Worm (Caenorhabditis elegans): ENCODE measurements around the gene frm-2.

DNA sequence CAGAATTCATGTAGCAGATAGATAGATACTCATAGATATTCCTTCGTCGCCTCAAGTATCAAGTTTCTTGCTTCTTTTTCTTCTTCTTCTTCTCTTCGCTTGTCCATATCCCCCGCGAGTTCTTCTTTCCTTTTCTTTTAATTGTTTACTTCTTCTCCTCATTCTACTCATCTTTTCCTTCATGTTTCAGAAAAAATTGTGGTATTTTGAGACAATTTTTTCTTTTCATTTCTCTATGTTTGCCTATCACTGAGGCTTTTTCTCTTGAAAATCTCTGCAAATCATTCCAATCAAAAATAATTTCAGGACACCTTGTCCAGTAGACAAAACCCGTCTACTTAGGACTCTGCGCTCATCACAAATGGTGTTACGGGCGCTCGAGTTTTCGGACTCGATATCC, 11.0 kb upstream of the frm-2 start, which contains the start of gene T04C9.1:
- TF ChIP-seq ztf-11 (tag; optimal IDR thresholded peaks at IDR 0.05): no peak
- TF ChIP-seq nhr-12 (tag; optimal IDR thresholded peaks at IDR 0.05): no peak
- no peak for TF ChIP-seq skn-1 (tag; optimal IDR thresholded peaks at IDR 0.05)
- no peak for TF ChIP-seq R02D3.7 (tag; optimal IDR thresholded peaks at IDR 0.05)
- TF ChIP-seq blmp-1 (tag; optimal IDR thresholded peaks at IDR 0.05; ENCODE audit: insufficient read depth): no peak
- no peak for TF ChIP-seq gmeb-1 (tag; optimal IDR thresholded peaks at IDR 0.05)

Data from whole organism, L2 larva.